Worm (Caenorhabditis elegans) whole organism, L1 larva: ENCODE data around the gene rps-2.

Experiments used
- pqm-1 ChIP-seq: sonication (generic microtip); optimal IDR thresholded peaks from 3 replicates; lab custom pipeline; 2017; ENCODE audit warnings: missing biosample characterization, missing genetic modification characterization
- ztf-11 ChIP-seq, 2 experiments: sonication (generic microtip); optimal IDR thresholded peaks; 2 replicates each; lab custom pipeline; 2016 to 2017; ENCODE audit warnings: missing genetic modification characterization in 2 of 2, missing biosample characterization in 1 of 2, missing compliant biosample characterization in 1 of 2

DNA sequence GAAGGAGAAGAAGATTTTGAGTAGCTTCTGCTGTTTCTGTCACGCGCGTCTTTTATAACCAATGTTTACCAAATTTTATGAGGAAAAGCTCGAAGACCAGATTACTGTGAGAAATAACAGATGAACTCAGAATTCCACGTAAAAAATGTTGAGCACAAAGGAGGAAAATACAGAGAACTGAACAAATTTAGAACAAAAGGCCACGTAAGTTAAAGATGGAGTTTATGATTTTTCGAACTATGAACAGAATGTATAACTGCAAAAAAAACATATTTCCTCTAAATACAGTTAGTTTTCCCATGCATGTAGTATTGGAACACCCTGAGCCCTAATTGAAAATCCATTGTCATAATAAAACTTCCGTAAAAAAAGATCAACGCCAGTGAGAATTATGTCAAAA lies 14.7 kb upstream of the rps-2 start, which contains the start of gene exc-9:
- TF ChIP-seq pqm-1 (no peak), ztf-11 (tag; optimal IDR thresholded peaks at IDR 0.05; lab: Kevin White, UChicago) (no peak)
